Fruit fly (Drosophila melanogaster) whole organism, embryonic: ENCODE results near the gene CG7239.

Source experiments
- CG17568 ChIP-seq: fragments of 200-800 bp; sonication (Bioruptor generic); optimal IDR thresholded peaks from 2 replicates; lab custom pipeline; 2018; ENCODE audit warnings: missing biosample characterization, mild to moderate bottlenecking, missing genetic modification characterization, moderate library complexity
- CG4328 ChIP-seq: fragments of 200-800 bp; sonication (Bioruptor generic); optimal IDR thresholded peaks from 3 replicates; lab custom pipeline; 2017; ENCODE audit warnings: missing biosample characterization, missing genetic modification reagents, missing genetic modification characterization
- Deaf1 ChIP-seq: fragments of 200-800 bp; optimal IDR thresholded peaks from 3 replicates; lab custom pipeline; 2019; ENCODE audit warnings: missing biosample characterization, mild to moderate bottlenecking, missing genetic modification characterization, moderate library complexity
- Spps ChIP-seq: fragments of 200-800 bp; sonication (Bioruptor generic); optimal IDR thresholded peaks from 2 replicates; lab custom pipeline; 2018; ENCODE audit warnings: missing biosample characterization, mild to moderate bottlenecking, missing genetic modification characterization
- ab ChIP-seq: fragments of 200-800 bp; sonication (Bioruptor generic); optimal IDR thresholded peaks from 2 replicates; lab custom pipeline; 2016; ENCODE audit warnings: missing biosample characterization, missing genetic modification characterization
- bbx ChIP-seq: fragments of 200-800 bp; sonication (Bioruptor generic); IDR thresholded peaks from 2 replicates; pipeline ENCODE4 v1.3.6; 2022; ENCODE audit warnings: missing biosample characterization, missing genetic modification characterization; ENCODE audit not compliant: partially characterized antibody
- ewg ChIP-seq: fragments of 200-800 bp; sonication (Bioruptor generic); optimal IDR thresholded peaks from 3 replicates; lab custom pipeline; 2017; ENCODE audit warnings: mild to moderate bottlenecking, missing biosample characterization, missing genetic modification reagents, missing genetic modification characterization
- nom ChIP-seq: fragments of 200-800 bp; sonication (Bioruptor generic); optimal IDR thresholded peaks from 2 replicates; lab custom pipeline; 2017; ENCODE audit warnings: missing biosample characterization, missing genetic modification characterization, mild to moderate bottlenecking, moderate library complexity, missing genetic modification reagents
- stc ChIP-seq: fragments of 200-800 bp; sonication (Bioruptor generic); IDR thresholded peaks from 2 replicates; pipeline ENCODE4 v1.3.6; 2022; ENCODE audit warnings: missing biosample characterization, missing genetic modification characterization

Gene CG7239

dm6 chr2L:5820930-5821329 lies 18.9 kb downstream of the CG7239 start:
- TF ChIP-seq Spps, result no peak

- TF ChIP-seq CG4328 (GFP tag; lab: Kevin White, UChicago), result no peak
- TF ChIP-seq nom, result no peak
- TF ChIP-seq ewg (GFP tag; lab: Kevin White, UChicago), result peak; percentile 10
- peak; percentile 88 for TF ChIP-seq Deaf1 (tag; lab: Kevin White, UChicago)
- TF ChIP-seq ab (GFP tag; lab: Kevin White, UChicago), result no peak
- TF ChIP-seq stc (GFP tag; lab: Robert Waterston, UW), result no peak
- no peak for TF ChIP-seq bbx (GFP tag; lab: Robert Waterston, UW)
- TF ChIP-seq CG17568 (GFP tag; lab: Kevin White, UChicago), result no peak
These were observed 21.7 kb downstream of the CG7239 start, which contains the start of gene TrissinR for dm6 chr2L:5823704-5824103. TSS of gene TrissinR (plus strand) at chr2L:5824004.
